Fruit fly (Drosophila melanogaster): ENCODE measurements around the gene CG42846.

CG42846 gene

dm6 chr3L:224004-224951 lies 7.1 kb downstream of the CG42846 start (continued):
- TF ChIP-seq mirr (GFP tag; optimal IDR thresholded peaks at IDR 0.05): peak; percentile 31
- no peak for TF ChIP-seq CG18262 (tag; optimal IDR thresholded peaks at IDR 0.05)
- peak; percentile 82 for TF ChIP-seq Tbp (GFP tag; optimal IDR thresholded peaks at IDR 0.05)
- no peak for TF ChIP-seq CG43689 (GFP tag; IDR thresholded peaks at IDR 0.05)
- TF ChIP-seq pita (GFP tag; optimal IDR thresholded peaks at IDR 0.05): no peak
- TF ChIP-seq CG16863 (GFP tag; optimal IDR thresholded peaks at IDR 0.05): no peak
- TF ChIP-seq cwo (GFP tag; optimal IDR thresholded peaks at IDR 0.05): no peak
- no peak for TF ChIP-seq CG17829 (tag; optimal IDR thresholded peaks at IDR 0.05)
- no peak for TF ChIP-seq Nf-YA (GFP tag; IDR thresholded peaks at IDR 0.05)
- no peak for TF ChIP-seq CG15601 (tag; optimal IDR thresholded peaks at IDR 0.05)
- no peak for TF ChIP-seq Lim3 (GFP tag; IDR thresholded peaks at IDR 0.05)
- no peak for TF ChIP-seq da (GFP tag; optimal IDR thresholded peaks at IDR 0.05)
- peak; percentile 39 for TF ChIP-seq vvl (GFP tag; IDR thresholded peaks at IDR 0.05)
- peak; percentile 14 for TF ChIP-seq tup (GFP tag; optimal IDR thresholded peaks at IDR 0.05)
- TF ChIP-seq CG7271 (tag; optimal IDR thresholded peaks at IDR 0.05): no peak
- no peak for TF ChIP-seq stwl (tag; optimal IDR thresholded peaks at IDR 0.05)
- TF ChIP-seq lov (optimal IDR thresholded peaks at IDR 0.05): no peak
- peak; percentile 77; the same call in 1 of the 3 replicates for TF ChIP-seq lov (GFP tag; IDR thresholded peaks at IDR 0.05)
- no peak for TF ChIP-seq esg (GFP tag; conservative IDR thresholded peaks at IDR 0.05)
- peak; percentile 34 for TF ChIP-seq pho (GFP tag; optimal IDR thresholded peaks at IDR 0.05)
- no peak for TF ChIP-seq Hsf (GFP tag; optimal IDR thresholded peaks at IDR 0.05)
- peak; percentile 9; the same call in 1 of the 3 replicates for TF ChIP-seq C15 (GFP tag; IDR thresholded peaks at IDR 0.05)
- TF ChIP-seq CG32767 (GFP tag; IDR thresholded peaks at IDR 0.05): peak; percentile 91
- no peak for TF ChIP-seq CG7357 (GFP tag; IDR thresholded peaks at IDR 0.05)
- no peak for TF ChIP-seq tx (GFP tag; optimal IDR thresholded peaks at IDR 0.05)
- TF ChIP-seq seq (GFP tag; IDR thresholded peaks at IDR 0.05): peak; percentile 43; the same call in 1 of the 2 replicates
- TF ChIP-seq D19A (tag; optimal IDR thresholded peaks at IDR 0.05): no peak
- no peak for TF ChIP-seq kah (GFP tag; optimal IDR thresholded peaks at IDR 0.05)
- peak; percentile 99 for TF ChIP-seq MESR4 (GFP tag; optimal IDR thresholded peaks at IDR 0.05)
- TF ChIP-seq Gug (GFP tag; IDR thresholded peaks at IDR 0.05): 0 out of 4 replicates have a peak, but pooled peaks have one; percentile 13
- no peak for TF ChIP-seq fru (optimal IDR thresholded peaks at IDR 0.05)
- TF ChIP-seq CG10654 (GFP tag; optimal IDR thresholded peaks at IDR 0.05): no peak
- TF ChIP-seq Dip3 (GFP tag; optimal IDR thresholded peaks at IDR 0.05): no peak
- TF ChIP-seq maf-S (GFP tag; optimal IDR thresholded peaks at IDR 0.05): no peak
- 0 out of 3 replicates have a peak, but pooled peaks have one; percentile 9 for TF ChIP-seq vnd (GFP tag; IDR thresholded peaks at IDR 0.05; ENCODE audit: partially characterized antibody)
- no peak for TF ChIP-seq CTCF (GFP tag; optimal IDR thresholded peaks at IDR 0.05)
- no peak for TF ChIP-seq dimm (GFP tag; IDR thresholded peaks at IDR 0.05)
- no peak for TF ChIP-seq CG7556 (GFP tag; optimal IDR thresholded peaks at IDR 0.05)
- peak; percentile 32 for TF ChIP-seq CG12744 (GFP tag; optimal IDR thresholded peaks at IDR 0.05)
- TF ChIP-seq CG13296 (GFP tag; optimal IDR thresholded peaks at IDR 0.05): peak; percentile 13
- TF ChIP-seq gt (GFP tag; IDR thresholded peaks at IDR 0.05): no peak
- peak; percentile 48; the same call in 1 of the 3 replicates for TF ChIP-seq Optix (GFP tag; IDR thresholded peaks at IDR 0.05)
- no peak for TF ChIP-seq al (GFP tag; IDR thresholded peaks at IDR 0.05)
- TF ChIP-seq slbo (GFP tag; IDR thresholded peaks at IDR 0.05): peak; percentile 23; the same call in 1 of the 2 replicates
- peak; percentile 55 for TF ChIP-seq ci (GFP tag; IDR thresholded peaks at IDR 0.05)
- TF ChIP-seq H15 (GFP tag; IDR thresholded peaks at IDR 0.05): no peak
- TF ChIP-seq pan (optimal IDR thresholded peaks at IDR 0.05): no peak
- peak in 1 of 2 experiments; percentile 48 for TF ChIP-seq pan (GFP tag; optimal IDR thresholded peaks at IDR 0.05 in 1 of 2, IDR thresholded peaks at IDR 0.05 in 1 of 2)
- TF ChIP-seq CG11093 (GFP tag; IDR thresholded peaks at IDR 0.05): no peak
- TF ChIP-seq fd102C (GFP tag; optimal IDR thresholded peaks at IDR 0.05): no peak
- TF ChIP-seq pnt (GFP tag; optimal IDR thresholded peaks at IDR 0.05): no peak

Measured in whole organism, embryonic.